Worm (Caenorhabditis elegans): Measurements from ENCODE around the gene T11F9.7.

ce11 chrV:11443503-11443902 is 32.2 kb upstream of the T11F9.7 start, which contains the start of gene F57B7.2:
- TF ChIP-seq B0336.3 (GFP tag; IDR thresholded peaks at IDR 0.05) (no peak), unc-62 (GFP tag; optimal IDR thresholded peaks at IDR 0.05) (no peak), aptf-2 (GFP tag; conservative IDR thresholded peaks at IDR 0.05) (no peak), C17E4.6 (GFP tag; IDR thresholded peaks at IDR 0.05) (no peak), tbx-9 (tag; optimal IDR thresholded peaks at IDR 0.05; ENCODE audit: borderline replicate concordance) (no peak), Y53G8AR.9 (GFP tag; conservative IDR thresholded peaks at IDR 0.05) (no peak)
